Fruit fly (Drosophila melanogaster) whole organism, wandering third instar larva: ENCODE data around the gene CG42268.
A peak's percentile ranks its signal among the peaks of the same experiment; 100 is the strongest.

Experiments
- Abd-B ChIP-seq: fragments of >200 bp; optimal IDR thresholded peaks from 2 replicates; lab custom pipeline; 2017; ENCODE audit warnings: missing biosample characterization, missing genetic modification characterization
- CG32264 ChIP-seq: fragments of 200-800 bp; sonication (Bioruptor generic); optimal IDR thresholded peaks from 2 replicates; lab custom pipeline; 2016; ENCODE audit warnings: missing biosample characterization, missing genetic modification characterization
- CrebA ChIP-seq: fragments of 200-800 bp; sonication (Bioruptor generic); optimal IDR thresholded peaks from 2 replicates; lab custom pipeline; 2016; ENCODE audit warnings: missing biosample characterization, mild to moderate bottlenecking, missing genetic modification characterization, borderline replicate concordance
- Dif ChIP-seq: fragments of 200-275, 200-300 bp; sonication (Bioruptor generic); optimal IDR thresholded peaks from 2 replicates; lab custom pipeline; 2018; ENCODE audit warnings: missing biosample characterization, missing genetic modification characterization; ENCODE audit not compliant: partially characterized antibody
- Hr78 ChIP-seq: fragments of >200 bp; optimal IDR thresholded peaks from 2 replicates; lab custom pipeline; 2017; ENCODE audit warnings: missing biosample characterization, missing genetic modification characterization
- Myc ChIP-seq: fragments of >200 bp; optimal IDR thresholded peaks from 2 replicates; lab custom pipeline; 2017
- Vsx2 ChIP-seq: fragments of 200-300, 225-300 bp; sonication (Bioruptor generic); optimal IDR thresholded peaks from 2 replicates; lab custom pipeline; 2018; ENCODE audit warnings: missing biosample characterization, missing genetic modification characterization; ENCODE audit not compliant: partially characterized antibody
- ey ChIP-seq: fragments of 200-800 bp; sonication (Bioruptor generic); optimal IDR thresholded peaks from 2 replicates; lab custom pipeline; 2016; ENCODE audit warnings: missing biosample characterization, missing genetic modification characterization
- foxo ChIP-seq, 2 experiments: fragments of 200-800 bp; sonication (Bioruptor generic); optimal IDR thresholded peaks; 2 replicates in 1 of 2; 3 replicates in 1 of 2; lab custom pipeline; 2016 to 2017; ENCODE audit warnings: missing biosample characterization in 2 of 2, missing genetic modification characterization in 2 of 2
- pan ChIP-seq: fragments of >200 bp; optimal IDR thresholded peaks from 2 replicates; lab custom pipeline; 2017
- psq ChIP-seq: fragments of 200-800 bp; sonication (Bioruptor generic); optimal IDR thresholded peaks from 3 replicates; lab custom pipeline; 2017; ENCODE audit warnings: missing biosample characterization, mild to moderate bottlenecking, missing genetic modification characterization, moderate library complexity
- usp ChIP-seq: fragments of >200 bp; optimal IDR thresholded peaks from 2 replicates; lab custom pipeline; 2017; ENCODE audit warnings: missing biosample characterization, missing genetic modification characterization

DNA sequence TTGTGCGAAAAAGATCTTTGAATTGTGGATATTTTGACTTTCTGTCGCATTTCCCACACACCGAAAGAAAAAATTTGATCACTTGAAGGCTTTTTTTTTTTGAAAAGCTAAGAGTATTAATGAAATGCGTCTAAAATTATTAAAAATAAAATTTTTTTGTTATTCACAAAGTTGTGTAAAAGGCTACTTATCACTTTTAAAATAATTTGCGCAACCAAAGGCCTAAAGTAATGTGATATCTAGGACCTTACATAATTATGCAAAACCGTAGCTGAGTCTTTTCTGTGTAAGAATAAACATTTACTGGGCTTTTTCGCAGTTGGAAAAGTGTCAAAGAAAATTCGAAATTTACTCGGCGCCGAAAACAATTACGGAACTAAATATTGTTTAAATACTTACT lies 4.1 kb upstream of the CG42268 start:
- TF ChIP-seq foxo (GFP tag; optimal IDR thresholded peaks at IDR 0.05; lab: Kevin White, UChicago) (peak in 1 of 2 experiments; percentile 28), Hr78 (GFP tag; lab: Kevin White, UChicago) (no peak), Myc (lab: Kevin White, UChicago) (no peak), pan (no peak), CG32264 (GFP tag; lab: Kevin White, UChicago) (no peak), CrebA (no peak), Dif (GFP tag; lab: Kevin White, UChicago) (no peak), usp (GFP tag; lab: Kevin White, UChicago) (no peak), psq (GFP tag; lab: Kevin White, UChicago) (no peak), Abd-B (no peak), ey (GFP tag; lab: Kevin White, UChicago) (no peak), Vsx2 (GFP tag; lab: Kevin White, UChicago) (no peak)
